Worm (Caenorhabditis elegans): ENCODE data around the gene str-93.

- TF ChIP-seq mxl-3 (GFP tag; optimal IDR thresholded peaks at IDR 0.05) = no peak
- TF ChIP-seq pha-4 (GFP tag; IDR thresholded peaks at IDR 0.05) = no peak
- no peak for TF ChIP-seq pha-4 (tag; optimal IDR thresholded peaks at IDR 0.05)
- TF ChIP-seq nhr-77 (tag; optimal IDR thresholded peaks at IDR 0.05) = no peak
- TF ChIP-seq fos-1 (tag; optimal IDR thresholded peaks at IDR 0.05) = no peak
- TF ChIP-seq attf-4 (tag; optimal IDR thresholded peaks at IDR 0.05) = no peak
- no peak for TF ChIP-seq mxl-2 (GFP tag; conservative IDR thresholded peaks at IDR 0.05)
- TF ChIP-seq spr-1 (tag; optimal IDR thresholded peaks at IDR 0.05) = no peak
- TF ChIP-seq ama-1 (optimal IDR thresholded peaks at IDR 0.05) = no peak
- TF ChIP-seq hlh-11 (tag; optimal IDR thresholded peaks at IDR 0.05) = no peak
- no peak for TF ChIP-seq daf-12 (tag; optimal IDR thresholded peaks at IDR 0.05)
- TF ChIP-seq nhr-25 (tag; optimal IDR thresholded peaks at IDR 0.05; ENCODE audit: borderline replicate concordance, insufficient read depth) = no peak
- no peak for TF ChIP-seq F10B5.3 (tag; optimal IDR thresholded peaks at IDR 0.05)
- TF ChIP-seq jun-1 (tag; optimal IDR thresholded peaks at IDR 0.05) = no peak
- TF ChIP-seq pqm-1 (tag; optimal IDR thresholded peaks at IDR 0.05) = no peak
Observed at ce11 chrV:17660003-17660402, 13.2 kb downstream of the str-93 start, which contains the start of gene dgat-2.
